Fruit fly (Drosophila melanogaster) S2 (cell line): ENCODE measurements around the gene RasGAP1.

ENCODE experiments used
- CG8478 ChIP-seq: fragments of >200 bp; optimal IDR thresholded peaks from 2 replicates; lab custom pipeline; 2018
- CTCF ChIP-seq, 2 experiments: fragments of >200 bp; optimal IDR thresholded peaks; 2 replicates each; lab custom pipeline; 2018

DNA sequence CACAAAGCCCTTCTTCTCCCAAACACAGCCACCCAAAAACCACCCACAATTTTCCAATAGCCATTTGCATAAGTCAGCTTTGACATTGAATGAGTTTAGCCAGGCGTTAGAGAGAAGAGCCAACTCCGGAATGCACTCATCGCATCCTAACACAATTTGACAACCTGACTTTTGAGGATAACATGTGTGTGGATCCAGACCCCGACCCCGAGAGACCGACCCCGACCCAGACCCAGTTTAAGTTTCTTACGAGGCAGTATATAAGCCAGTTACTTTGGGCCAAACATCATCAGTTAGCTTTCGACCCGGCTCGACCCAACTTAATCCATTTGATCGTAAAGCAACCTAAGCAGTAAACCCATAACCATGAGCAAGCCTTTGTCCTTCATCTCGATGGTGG is 55.7 kb downstream of the RasGAP1 start, which contains the start of gene Ilp2:
- TF ChIP-seq CTCF (optimal IDR thresholded peaks at IDR 0.05; lab: Kevin White, UChicago), result no peak
- TF ChIP-seq CG8478, result no peak
